Fruit fly (Drosophila melanogaster): ENCODE measurements around the gene CG31533.

CG31533 gene

dm6 chr3R:14108158-14108921 is 48.9 kb downstream of the CG31533 start, which contains the start of gene CG12402 (continued):
- peak; percentile 72 for TF ChIP-seq CG6272 (GFP tag; IDR thresholded peaks at IDR 0.05)
- no peak for TF ChIP-seq jigr1 (GFP tag; IDR thresholded peaks at IDR 0.05)
- TF ChIP-seq CG1233 (GFP tag; optimal IDR thresholded peaks at IDR 0.05): peak; percentile 81
- peak; percentile 87 for TF ChIP-seq Fer1 (GFP tag; optimal IDR thresholded peaks at IDR 0.05)
- peak; percentile 65 for TF ChIP-seq CG8359 (GFP tag; optimal IDR thresholded peaks at IDR 0.05; ENCODE audit: borderline replicate concordance)
- peak; percentile 92 for TF ChIP-seq dmrt99B (tag; optimal IDR thresholded peaks at IDR 0.05)
- TF ChIP-seq CG32767 (GFP tag; IDR thresholded peaks at IDR 0.05): peak; percentile 81
- TF ChIP-seq tx (GFP tag; optimal IDR thresholded peaks at IDR 0.05): no peak
- TF ChIP-seq CoRest (tag; optimal IDR thresholded peaks at IDR 0.05): peak; percentile 85
- TF ChIP-seq MESR4 (GFP tag; optimal IDR thresholded peaks at IDR 0.05): no peak
- TF ChIP-seq CG11695 (GFP tag; IDR thresholded peaks at IDR 0.05): peak; percentile 89
- peak; percentile 59 to 60 for TF ChIP-seq chif (GFP tag; optimal IDR thresholded peaks at IDR 0.05)
- TF ChIP-seq Nf-YB (GFP tag; optimal IDR thresholded peaks at IDR 0.05): peak; percentile 57
- peak; percentile 61 for TF ChIP-seq CG10959 (GFP tag; IDR thresholded peaks at IDR 0.05)
- peak; percentile 84 for TF ChIP-seq Sox100B (GFP tag; optimal IDR thresholded peaks at IDR 0.05)
- peak; percentile 77 for TF ChIP-seq CG4730 (GFP tag; IDR thresholded peaks at IDR 0.05)
- TF ChIP-seq BtbVII (GFP tag; optimal IDR thresholded peaks at IDR 0.05): peak; percentile 80
- TF ChIP-seq sqz (GFP tag; optimal IDR thresholded peaks at IDR 0.05): peak; percentile 86
- TF ChIP-seq croc (GFP tag; conservative IDR thresholded peaks at IDR 0.05): peak; percentile 61
- TF ChIP-seq CG2116 (GFP tag; optimal IDR thresholded peaks at IDR 0.05): peak; percentile 49
- TF ChIP-seq CG7357 (GFP tag; IDR thresholded peaks at IDR 0.05): peak; percentile 73; the same call in 2 of the 3 replicates
- peak; percentile 75 for TF ChIP-seq Dbx (GFP tag; IDR thresholded peaks at IDR 0.05)
- no peak for TF ChIP-seq crp (GFP tag; optimal IDR thresholded peaks at IDR 0.05)
- peak; percentile 69; the same call in 1 of the 2 replicates for TF ChIP-seq cas (GFP tag; IDR thresholded peaks at IDR 0.05)
- peak; percentile 96 for TF ChIP-seq pros (GFP tag; optimal IDR thresholded peaks at IDR 0.05)
- peak; percentile 84 for TF ChIP-seq bcd (GFP tag; optimal IDR thresholded peaks at IDR 0.05)
- peak; percentile 74 for TF ChIP-seq trh (GFP tag; optimal IDR thresholded peaks at IDR 0.05)
- peak; percentile 51 for TF ChIP-seq zen (tag; optimal IDR thresholded peaks at IDR 0.05)
- peak; percentile 73 for TF ChIP-seq HmgZ (tag; optimal IDR thresholded peaks at IDR 0.05)
- peak; percentile 75 for TF ChIP-seq Oaz (GFP tag; IDR thresholded peaks at IDR 0.05)
- TF ChIP-seq otp (GFP tag; IDR thresholded peaks at IDR 0.05): peak; percentile 92
- TF ChIP-seq CG6654 (GFP tag; optimal IDR thresholded peaks at IDR 0.05): peak; percentile 47
- TF ChIP-seq H15 (GFP tag; IDR thresholded peaks at IDR 0.05): peak; percentile 79
- TF ChIP-seq CG6689 (GFP tag; IDR thresholded peaks at IDR 0.05): peak; percentile 89
- TF ChIP-seq ranshi (GFP tag; IDR thresholded peaks at IDR 0.05): peak; percentile 85
- peak; percentile 27 for TF ChIP-seq crc (GFP tag; optimal IDR thresholded peaks at IDR 0.05)
- peak; percentile 63 for TF ChIP-seq klu (GFP tag; IDR thresholded peaks at IDR 0.05)
- TF ChIP-seq CG7745 (tag; optimal IDR thresholded peaks at IDR 0.05): peak; percentile 67
- TF ChIP-seq CG6765 (GFP tag; optimal IDR thresholded peaks at IDR 0.05): peak; percentile 46
- TF ChIP-seq Tbp (GFP tag; optimal IDR thresholded peaks at IDR 0.05): no peak
- TF ChIP-seq seq (GFP tag; IDR thresholded peaks at IDR 0.05): peak; percentile 92
- peak; percentile 75 for TF ChIP-seq CG15696 (tag; optimal IDR thresholded peaks at IDR 0.05)
- TF ChIP-seq Blimp-1 (GFP tag; optimal IDR thresholded peaks at IDR 0.05): peak; percentile 82
- TF ChIP-seq prd (optimal IDR thresholded peaks at IDR 0.05): no peak
- peak; percentile 84 for TF ChIP-seq prd (GFP tag; IDR thresholded peaks at IDR 0.05)
- TF ChIP-seq fru (optimal IDR thresholded peaks at IDR 0.05): no peak
- peak; percentile 51 for TF ChIP-seq CG17802 (tag; optimal IDR thresholded peaks at IDR 0.05)
- peak; percentile 63; the same call in 1 of the 2 replicates for TF ChIP-seq bowl (GFP tag; IDR thresholded peaks at IDR 0.05)
- TF ChIP-seq Mrtf (GFP tag; IDR thresholded peaks at IDR 0.05): peak; percentile 84
- peak; percentile 45 for TF ChIP-seq HmgD (GFP tag; optimal IDR thresholded peaks at IDR 0.05)

All from whole organism, embryonic.